Worm (Caenorhabditis elegans): Measurements from ENCODE around the gene W02B12.11.

The W02B12.11 gene

ce11 chrII:11512921-11513320, 39.3 kb downstream of the W02B12.11 start:
- TF ChIP-seq gmeb-2 (tag; optimal IDR thresholded peaks at IDR 0.05) (no peak), pat-9 (tag; optimal IDR thresholded peaks at IDR 0.05) (no peak), hlh-15 (tag; optimal IDR thresholded peaks at IDR 0.05) (no peak), elt-2 (tag; optimal IDR thresholded peaks at IDR 0.05) (no peak), C38D4.7 (GFP tag; optimal IDR thresholded peaks at IDR 0.05) (no peak), ets-4 (tag; optimal IDR thresholded peaks at IDR 0.05) (no peak), pax-1 (tag; optimal IDR thresholded peaks at IDR 0.05) (no peak), sox-4 (tag; optimal IDR thresholded peaks at IDR 0.05) (no peak), sox-2 (GFP tag; IDR thresholded peaks at IDR 0.05) (no peak), nhr-232 (tag; optimal IDR thresholded peaks at IDR 0.05) (no peak), hlh-30 (tag; optimal IDR thresholded peaks at IDR 0.05; ENCODE audit: insufficient read depth) (no peak), ceh-18 (tag; optimal IDR thresholded peaks at IDR 0.05) (no peak), pag-3 (tag; optimal IDR thresholded peaks at IDR 0.05; ENCODE audit: borderline replicate concordance) (no peak)

ce11 chrII:11514775-11515174, 41.1 kb downstream of the W02B12.11 start, which contains the start of gene srh-44:
TSS of gene srh-44 (plus strand) at chrII:11515075.
- no peak for TF ChIP-seq nhr-232 (tag; optimal IDR thresholded peaks at IDR 0.05)
- TF ChIP-seq hlh-13 (GFP tag; optimal IDR thresholded peaks at IDR 0.05), result no peak
- TF ChIP-seq syd-9 (tag; optimal IDR thresholded peaks at IDR 0.05), result no peak
- no peak for TF ChIP-seq elt-2 (tag; optimal IDR thresholded peaks at IDR 0.05)

- TF ChIP-seq pha-2 (tag; optimal IDR thresholded peaks at IDR 0.05) (no peak), unc-42 (tag; optimal IDR thresholded peaks at IDR 0.05) (no peak), hlh-6 (tag; optimal IDR thresholded peaks at IDR 0.05) (no peak), unc-3 (GFP tag; conservative IDR thresholded peaks at IDR 0.05) (no peak), unc-3 (tag; optimal IDR thresholded peaks at IDR 0.05) (no peak), sox-4 (tag; optimal IDR thresholded peaks at IDR 0.05) (no peak), T23F11.4 (GFP tag; optimal IDR thresholded peaks at IDR 0.05) (no peak), pag-3 (tag; optimal IDR thresholded peaks at IDR 0.05; ENCODE audit: borderline replicate concordance) (no peak), tbx-2 (tag; optimal IDR thresholded peaks at IDR 0.05) (no peak), ceh-14 (tag; optimal IDR thresholded peaks at IDR 0.05) (no peak), elt-4 (tag; optimal IDR thresholded peaks at IDR 0.05) (no peak), mec-3 (tag; optimal IDR thresholded peaks at IDR 0.05; ENCODE audit: borderline replicate concordance) (no peak), dmd-4 (tag; optimal IDR thresholded peaks at IDR 0.05; ENCODE audit: borderline replicate concordance) (no peak), rnt-1 (tag; optimal IDR thresholded peaks at IDR 0.05) (no peak), elt-2 (tag; optimal IDR thresholded peaks at IDR 0.05) (no peak), Y22D7AL.16 (tag; optimal IDR thresholded peaks at IDR 0.05) (no peak), ceh-24 (tag; optimal IDR thresholded peaks at IDR 0.05) (no peak), lim-6 (tag; optimal IDR thresholded peaks at IDR 0.05) (no peak), unc-55 (GFP tag; optimal IDR thresholded peaks at IDR 0.05) (no peak), K09A11.1 (tag; optimal IDR thresholded peaks at IDR 0.05; ENCODE audit: insufficient read depth) (no peak), hlh-13 (GFP tag; optimal IDR thresholded peaks at IDR 0.05) (no peak)
Observed at ce11 chrII:11518184-11518583, 44.5 kb downstream of the W02B12.11 start, which contains the start of gene B0334.10. TSS of gene B0334.10 (plus strand) at chrII:11518484.

ce11 chrII:11521300-11521699, 47.6 kb downstream of the W02B12.11 start, which contains the start of gene Y62F5A.10:
TSS of gene Y62F5A.10 (plus strand) at chrII:11521600.
- TF ChIP-seq eyg-1 (tag; optimal IDR thresholded peaks at IDR 0.05) (no peak), dve-1 (tag; optimal IDR thresholded peaks at IDR 0.05) (no peak), ceh-9 (tag; optimal IDR thresholded peaks at IDR 0.05) (no peak), ceh-45 (GFP tag; IDR thresholded peaks at IDR 0.05) (no peak), ceh-14 (tag; optimal IDR thresholded peaks at IDR 0.05) (no peak), elt-4 (tag; optimal IDR thresholded peaks at IDR 0.05) (no peak), lim-6 (tag; optimal IDR thresholded peaks at IDR 0.05) (no peak), pha-4 (tag; optimal IDR thresholded peaks at IDR 0.05) (no peak), K02D7.2 (tag; optimal IDR thresholded peaks at IDR 0.05) (no peak), unc-3 (GFP tag; conservative IDR thresholded peaks at IDR 0.05) (no peak), unc-3 (tag; optimal IDR thresholded peaks at IDR 0.05) (no peak), ceh-6 (GFP tag; optimal IDR thresholded peaks at IDR 0.05) (no peak), tbx-7 (tag; optimal IDR thresholded peaks at IDR 0.05) (no peak)
